Worm (Caenorhabditis elegans) whole organism, late embryonic: Measurements from ENCODE around the gene gbb-1.

ENCODE experiments used
- ama-1 ChIP-seq: fragments of 150-350 bp; optimal IDR thresholded peaks from 2 replicates; lab custom pipeline; 2014
- ceh-19 ChIP-seq: fragments of 200-800 bp; sonication (Bioruptor generic); optimal IDR thresholded peaks from 2 replicates; lab custom pipeline; 2018; ENCODE audit warnings: mild to moderate bottlenecking, missing genetic modification characterization, missing compliant biosample characterization
- ceh-2 ChIP-seq: sonication (generic microtip); optimal IDR thresholded peaks from 2 replicates; lab custom pipeline; 2016; ENCODE audit warnings: missing genotype, missing genetic modification characterization, missing compliant biosample characterization
- ceh-24 ChIP-seq: sonication (generic microtip); optimal IDR thresholded peaks from 2 replicates; lab custom pipeline; 2016; ENCODE audit warnings: mild to moderate bottlenecking, missing genetic modification characterization, missing compliant biosample characterization
- ceh-48 ChIP-seq: sonication (generic microtip); optimal IDR thresholded peaks from 2 replicates; lab custom pipeline; 2016; ENCODE audit warnings: missing genetic modification characterization, inconsistent platforms, missing compliant biosample characterization
- dve-1 ChIP-seq: sonication (generic microtip); optimal IDR thresholded peaks from 2 replicates; lab custom pipeline; 2017; ENCODE audit warnings: antibody characterized with exemption, mild to moderate bottlenecking, missing genetic modification characterization, missing compliant biosample characterization
- elt-2 ChIP-seq: sonication (generic microtip); optimal IDR thresholded peaks from 2 replicates; lab custom pipeline; 2016; ENCODE audit warnings: missing genetic modification reagents, missing genetic modification characterization, missing compliant biosample characterization
- pag-3 ChIP-seq: sonication (generic microtip); optimal IDR thresholded peaks from 2 replicates; lab custom pipeline; 2016; ENCODE audit warnings: missing compliant biosample characterization, missing genetic modification characterization, borderline replicate concordance
- pax-1 ChIP-seq: fragments of 150-350 bp; optimal IDR thresholded peaks from 2 replicates; lab custom pipeline; 2014; ENCODE audit warnings: missing biosample characterization, missing genetic modification characterization
- pqm-1 ChIP-seq: sonication (generic microtip); optimal IDR thresholded peaks from 2 replicates; lab custom pipeline; 2016; ENCODE audit warnings: missing genetic modification characterization, missing compliant biosample characterization
- pros-1 ChIP-seq: fragments of 150-350 bp; optimal IDR thresholded peaks from 2 replicates; lab custom pipeline; 2014; ENCODE audit warnings: missing biosample characterization, missing genetic modification reagents, missing genetic modification characterization
- rnt-1 ChIP-seq: sonication (generic microtip); optimal IDR thresholded peaks from 2 replicates; lab custom pipeline; 2016; ENCODE audit warnings: missing genetic modification characterization, missing compliant biosample characterization

- TF ChIP-seq pag-3 (no peak), ama-1 (lab: Kevin White, UChicago) (no peak), ceh-48 (tag; lab: Kevin White, UChicago) (no peak), dve-1 (no peak), ceh-24 (tag; lab: Kevin White, UChicago) (no peak), pros-1 (tag; lab: Kevin White, UChicago) (no peak), rnt-1 (tag; lab: Kevin White, UChicago) (no peak), ceh-2 (tag; lab: Kevin White, UChicago) (no peak), elt-2 (tag; lab: Kevin White, UChicago) (no peak), pqm-1 (tag; lab: Kevin White, UChicago) (no peak), pax-1 (tag; lab: Kevin White, UChicago) (no peak), ceh-19 (no peak)
Observed at ce11 chrX:2924438-2924837, 33.3 kb upstream of the gbb-1 start.
